Fruit fly (Drosophila melanogaster) whole organism, embryonic: ENCODE results near the gene Cpsf5.
A peak's percentile ranks its signal among the peaks of the same experiment; 100 is the strongest.

ENCODE experiments used
- Adf1 ChIP-seq: fragments of 200-800 bp; sonication (Bioruptor generic); IDR thresholded peaks from 2 replicates; pipeline ENCODE4 v1.3.6; 2022; ENCODE audit warnings: missing biosample characterization, missing genetic modification characterization
- B-H1 ChIP-seq: fragments of 200-800 bp; sonication (Bioruptor generic); IDR thresholded peaks from 3 replicates; pipeline ENCODE4 v1.3.6; 2022; ENCODE audit warnings: missing biosample characterization, missing genetic modification characterization
- CG10462 ChIP-seq: fragments of 200-800 bp; sonication (Bioruptor generic); optimal IDR thresholded peaks from 2 replicates; lab custom pipeline; 2016; ENCODE audit warnings: missing biosample characterization, missing genetic modification characterization
- CG11247 ChIP-seq: fragments of 200-800 bp; sonication (Bioruptor generic); IDR thresholded peaks from 2 replicates; pipeline ENCODE4 v1.3.6; 2022; ENCODE audit warnings: missing biosample characterization, missing genetic modification characterization
- CG12391 ChIP-seq: fragments of 200-800 bp; sonication (Bioruptor generic); optimal IDR thresholded peaks from 3 replicates; lab custom pipeline; 2018; ENCODE audit warnings: missing biosample characterization, mild to moderate bottlenecking, missing genetic modification characterization, moderate library complexity
- CG12769 ChIP-seq: fragments of 200-800 bp; sonication (Bioruptor generic); optimal IDR thresholded peaks from 2 replicates; lab custom pipeline; 2019; ENCODE audit warnings: missing biosample characterization, mild to moderate bottlenecking, missing genetic modification characterization, moderate library complexity
- CG15073 ChIP-seq: fragments of 200-800 bp; sonication (Bioruptor generic); optimal IDR thresholded peaks from 2 replicates; lab custom pipeline; 2016; ENCODE audit warnings: missing biosample characterization, missing genetic modification characterization
- CG15601 ChIP-seq: fragments of 200-800 bp; sonication (Bioruptor generic); optimal IDR thresholded peaks from 3 replicates; lab custom pipeline; 2019; ENCODE audit warnings: missing biosample characterization, mild to moderate bottlenecking, missing genetic modification characterization, moderate library complexity
- CG30403 ChIP-seq: fragments of 200-800 bp; sonication (Bioruptor generic); optimal IDR thresholded peaks from 3 replicates; lab custom pipeline; 2016; ENCODE audit warnings: missing biosample characterization, missing genetic modification characterization
- CG31441 ChIP-seq: fragments of 200-800 bp; sonication (Bioruptor generic); IDR thresholded peaks from 2 replicates; pipeline ENCODE4 v1.3.6; 2022; ENCODE audit warnings: missing biosample characterization, missing genetic modification characterization
- CG3163 ChIP-seq: fragments of 200-800 bp; sonication (Bioruptor generic); optimal IDR thresholded peaks from 3 replicates; lab custom pipeline; 2016; ENCODE audit warnings: missing biosample characterization, missing genetic modification characterization
- CG32532 ChIP-seq: fragments of 200-800 bp; sonication (Bioruptor generic); IDR thresholded peaks from 2 replicates; pipeline ENCODE4 v1.3.6; 2022; ENCODE audit warnings: missing biosample characterization, missing genetic modification characterization
- CG3407 ChIP-seq: fragments of 200-800 bp; sonication (Bioruptor generic); optimal IDR thresholded peaks from 2 replicates; lab custom pipeline; 2018; ENCODE audit warnings: missing biosample characterization, mild to moderate bottlenecking, missing genetic modification characterization
- CG6689 ChIP-seq: fragments of 200-800 bp; sonication (Bioruptor generic); IDR thresholded peaks from 2 replicates; pipeline ENCODE4 v1.3.6; 2022; ENCODE audit warnings: missing biosample characterization, missing genetic modification characterization
- CG8944 ChIP-seq: fragments of 200-800 bp; sonication (Bioruptor generic); optimal IDR thresholded peaks from 3 replicates; lab custom pipeline; 2016; ENCODE audit warnings: missing biosample characterization, missing genetic modification characterization
- Deaf1 ChIP-seq: fragments of 200-800 bp; optimal IDR thresholded peaks from 3 replicates; lab custom pipeline; 2019; ENCODE audit warnings: missing biosample characterization, mild to moderate bottlenecking, missing genetic modification characterization, moderate library complexity
- Doc3 ChIP-seq: fragments of 200-800 bp; sonication (Bioruptor generic); IDR thresholded peaks from 3 replicates; pipeline ENCODE4 v1.3.6; 2022; ENCODE audit warnings: missing biosample characterization, missing genetic modification characterization; ENCODE audit not compliant: partially characterized antibody
- Dref ChIP-seq: fragments of 200-800 bp; sonication (Bioruptor generic); IDR thresholded peaks from 2 replicates; pipeline ENCODE4 v1.3.6; 2022; ENCODE audit warnings: missing biosample characterization, missing genetic modification characterization
- E2f1 ChIP-seq: fragments of 200-800 bp; sonication (Bioruptor generic); IDR thresholded peaks from 2 replicates; pipeline ENCODE4 v1.3.6; 2022; ENCODE audit warnings: missing biosample characterization, missing genetic modification characterization
- Hey ChIP-seq: fragments of 200-800 bp; sonication (Bioruptor generic); optimal IDR thresholded peaks from 3 replicates; lab custom pipeline; 2018; ENCODE audit warnings: missing biosample characterization, mild to moderate bottlenecking, missing genetic modification characterization
- Hmx ChIP-seq: fragments of 200-800 bp; sonication (Bioruptor generic); optimal IDR thresholded peaks from 2 replicates; lab custom pipeline; 2016; ENCODE audit warnings: missing biosample characterization, missing genetic modification characterization
- MBD-R2 ChIP-seq: fragments of 200-800 bp; sonication (Bioruptor generic); IDR thresholded peaks from 2 replicates; pipeline ENCODE4 v1.3.6; 2022; ENCODE audit warnings: missing biosample characterization, missing genetic modification characterization
- NK7.1 ChIP-seq: fragments of 200-800 bp; sonication (Bioruptor generic); optimal IDR thresholded peaks from 3 replicates; lab custom pipeline; 2016; ENCODE audit warnings: missing biosample characterization, missing genetic modification characterization
- Ravus ChIP-seq: fragments of 200-800 bp; sonication (Bioruptor generic); IDR thresholded peaks from 2 replicates; pipeline ENCODE4 v1.3.6; 2022; ENCODE audit warnings: missing biosample characterization, missing genetic modification characterization
- abd-A ChIP-seq: fragments of 200-800 bp; sonication (Bioruptor generic); optimal IDR thresholded peaks from 3 replicates; lab custom pipeline; 2019; ENCODE audit warnings: missing biosample characterization, mild to moderate bottlenecking, missing genetic modification characterization, moderate library complexity
- ac ChIP-seq: fragments of 200-800 bp; sonication (Bioruptor generic); optimal IDR thresholded peaks from 3 replicates; lab custom pipeline; 2017; ENCODE audit warnings: missing biosample characterization, mild to moderate bottlenecking, missing genetic modification characterization
- aop ChIP-seq: fragments of 200-800 bp; sonication (Bioruptor generic); IDR thresholded peaks from 2 replicates; pipeline ENCODE4 v1.3.6; 2022; ENCODE audit warnings: missing biosample characterization, missing genetic modification characterization
- ap ChIP-seq: fragments of 200-800 bp; sonication (Bioruptor generic); IDR thresholded peaks from 2 replicates; pipeline ENCODE4 v1.3.6; 2022; ENCODE audit warnings: missing biosample characterization, missing genetic modification characterization
- caup ChIP-seq: fragments of 200-800 bp; sonication (Bioruptor generic); optimal IDR thresholded peaks from 3 replicates; lab custom pipeline; 2017; ENCODE audit warnings: missing biosample characterization, mild to moderate bottlenecking, missing genetic modification characterization, moderate library complexity; ENCODE audit not compliant: severe bottlenecking
- cg ChIP-seq: fragments of 200-800 bp; sonication (Bioruptor generic); optimal IDR thresholded peaks from 3 replicates; lab custom pipeline; 2019; ENCODE audit warnings: missing biosample characterization, mild to moderate bottlenecking, missing genetic modification characterization, moderate library complexity
- da ChIP-seq: fragments of 200-800 bp; sonication (Bioruptor generic); optimal IDR thresholded peaks from 2 replicates; lab custom pipeline; 2016; ENCODE audit warnings: missing biosample characterization, missing genetic modification characterization
- dimm ChIP-seq: fragments of 200-800 bp; sonication (Bioruptor generic); IDR thresholded peaks from 2 replicates; pipeline ENCODE4 v1.3.6; 2022; ENCODE audit warnings: missing biosample characterization, missing genetic modification characterization
- dpn ChIP-seq, 2 experiments: fragments of 200-800 bp; sonication (Bioruptor generic); optimal IDR thresholded peaks; 3 replicates each; lab custom pipeline; 2016; ENCODE audit warnings: missing biosample characterization in 2 of 2, missing genetic modification characterization in 2 of 2
- fru ChIP-seq: fragments of >200 bp; optimal IDR thresholded peaks from 2 replicates; lab custom pipeline; 2017
- ftz-f1 ChIP-seq: fragments of 200-800 bp; sonication (Bioruptor generic); optimal IDR thresholded peaks from 2 replicates; lab custom pipeline; 2016; ENCODE audit warnings: missing biosample characterization, missing genetic modification characterization
- fu2 ChIP-seq: fragments of 200-800 bp; sonication (Bioruptor generic); optimal IDR thresholded peaks from 2 replicates; lab custom pipeline; 2016; ENCODE audit warnings: missing biosample characterization, missing genetic modification characterization
- gem ChIP-seq: fragments of 200-800 bp; sonication (Bioruptor generic); optimal IDR thresholded peaks from 2 replicates; lab custom pipeline; 2019; ENCODE audit warnings: missing biosample characterization, mild to moderate bottlenecking, missing genetic modification characterization, moderate library complexity
- gt ChIP-seq: fragments of 200-800 bp; sonication (Bioruptor generic); IDR thresholded peaks from 2 replicates; pipeline ENCODE4 v1.3.6; 2022; ENCODE audit warnings: missing biosample characterization, missing genetic modification characterization
- ham ChIP-seq: fragments of 200-800 bp; sonication (Bioruptor generic); IDR thresholded peaks from 2 replicates; pipeline ENCODE4 v1.3.6; 2022; ENCODE audit warnings: missing biosample characterization, missing genetic modification characterization
- jigr1 ChIP-seq: fragments of 200-800 bp; sonication (Bioruptor generic); IDR thresholded peaks from 3 replicates; pipeline ENCODE4 v1.3.6; 2022; ENCODE audit warnings: missing biosample characterization, missing genetic modification characterization
- kah ChIP-seq: fragments of 200-800 bp; sonication (Bioruptor generic); optimal IDR thresholded peaks from 2 replicates; lab custom pipeline; 2018; ENCODE audit warnings: missing biosample characterization, mild to moderate bottlenecking, missing genetic modification characterization
- klu ChIP-seq: fragments of 200-800 bp; sonication (Bioruptor generic); IDR thresholded peaks from 2 replicates; pipeline ENCODE4 v1.3.6; 2022; ENCODE audit warnings: missing biosample characterization, missing genetic modification characterization
- lbe ChIP-seq: fragments of 200-800 bp; sonication (Bioruptor generic); optimal IDR thresholded peaks from 2 replicates; lab custom pipeline; 2016; ENCODE audit warnings: missing biosample characterization, mild to moderate bottlenecking, missing genetic modification characterization
- pita ChIP-seq: fragments of 200-800 bp; sonication (Bioruptor generic); optimal IDR thresholded peaks from 2 replicates; lab custom pipeline; 2017; ENCODE audit warnings: missing biosample characterization, mild to moderate bottlenecking, missing genetic modification characterization
- pnt ChIP-seq: fragments of 200-800 bp; sonication (Bioruptor generic); optimal IDR thresholded peaks from 3 replicates; lab custom pipeline; 2016; ENCODE audit warnings: missing biosample characterization, missing genetic modification characterization
- pum ChIP-seq: fragments of 200-800 bp; sonication (Bioruptor generic); optimal IDR thresholded peaks from 2 replicates; lab custom pipeline; 2016; ENCODE audit warnings: missing biosample characterization, missing genetic modification characterization
- ranshi ChIP-seq: fragments of 200-800 bp; sonication (Bioruptor generic); IDR thresholded peaks from 2 replicates; pipeline ENCODE4 v1.3.6; 2022; ENCODE audit warnings: missing biosample characterization, missing genetic modification characterization
- sc ChIP-seq, 3 experiments: fragments of >200 bp in 2 of 3; fragments of 200-800 bp in 1 of 3; sonication (Bioruptor generic) in 1 of 3; optimal IDR thresholded peaks; 2 replicates in 2 of 3; 3 replicates in 1 of 3; lab custom pipeline; 2017; ENCODE audit warnings: mild to moderate bottlenecking in 1 of 3, missing biosample characterization in 1 of 3, missing genetic modification characterization in 1 of 3, missing genetic modification reagents in 1 of 3
- sd ChIP-seq: fragments of 200-800 bp; sonication (Bioruptor generic); optimal IDR thresholded peaks from 3 replicates; lab custom pipeline; 2018; ENCODE audit warnings: missing biosample characterization, mild to moderate bottlenecking, missing genetic modification characterization, moderate library complexity
- slbo ChIP-seq: fragments of 200-800 bp; sonication (Bioruptor generic); IDR thresholded peaks from 2 replicates; pipeline ENCODE4 v1.3.6; 2022; ENCODE audit warnings: missing biosample characterization, missing genetic modification characterization
- sqz ChIP-seq: fragments of 200-800 bp; sonication (Bioruptor generic); optimal IDR thresholded peaks from 3 replicates; lab custom pipeline; 2018; ENCODE audit warnings: missing biosample characterization, mild to moderate bottlenecking, missing genetic modification characterization

Gene Cpsf5

dm6 chr3L:9373374-9374004 is 37.3 kb upstream of the Cpsf5 start (continued):
- peak; percentile 75 for TF ChIP-seq CG31441 (GFP tag; lab: Robert Waterston, UW)
- peak; percentile 84 for TF ChIP-seq CG32532 (GFP tag; lab: Robert Waterston, UW)
- TF ChIP-seq fru = no peak
- TF ChIP-seq Dref (GFP tag; lab: Robert Waterston, UW) = no peak
- TF ChIP-seq sc (optimal IDR thresholded peaks at IDR 0.05; lab: Kevin White, UChicago) = no peak
- peak; percentile 55 for TF ChIP-seq sc (GFP tag; optimal IDR thresholded peaks at IDR 0.05; lab: Kevin White, UChicago)
- peak; percentile 45; the same call in 2 of the 3 replicates for TF ChIP-seq Doc3 (GFP tag; lab: Robert Waterston, UW)
- no peak for TF ChIP-seq CG12769
- no peak for TF ChIP-seq dimm (GFP tag; lab: Robert Waterston, UW)
- TF ChIP-seq kah (GFP tag; lab: Kevin White, UChicago) = no peak
- TF ChIP-seq caup (GFP tag; lab: Kevin White, UChicago) = peak; percentile 54
- TF ChIP-seq CG6689 = peak; percentile 69
- peak; percentile 66 for TF ChIP-seq ranshi (GFP tag; lab: Robert Waterston, UW)
- TF ChIP-seq Deaf1 (tag; lab: Kevin White, UChicago) = no peak
- TF ChIP-seq CG12391 = peak; percentile 73
- peak; percentile 69 for TF ChIP-seq slbo (GFP tag; lab: Robert Waterston, UW)
- TF ChIP-seq CG10462 (GFP tag; lab: Kevin White, UChicago) = peak; percentile 29
- no peak for TF ChIP-seq ftz-f1 (GFP tag; lab: Kevin White, UChicago)
- TF ChIP-seq klu (GFP tag; lab: Robert Waterston, UW) = no peak
- TF ChIP-seq CG15601 (tag; lab: Kevin White, UChicago) = peak; percentile 64
- TF ChIP-seq aop = no peak
- TF ChIP-seq ap (GFP tag; lab: Robert Waterston, UW) = peak; percentile 41; the same call in 1 of the 2 replicates
- TF ChIP-seq pita (GFP tag; lab: Kevin White, UChicago) = no peak
- peak; percentile 44 for TF ChIP-seq MBD-R2
- TF ChIP-seq CG15073 (GFP tag; lab: Kevin White, UChicago) = no peak
- TF ChIP-seq abd-A (tag; lab: Kevin White, UChicago) = peak; percentile 63
- TF ChIP-seq CG3163 (GFP tag; lab: Kevin White, UChicago) = no peak
- peak; percentile 27 for TF ChIP-seq Hmx (GFP tag; lab: Kevin White, UChicago)
- TF ChIP-seq Hey (tag; lab: Kevin White, UChicago) = no peak
- no peak for TF ChIP-seq da (GFP tag; lab: Kevin White, UChicago)
- TF ChIP-seq CG30403 (GFP tag; lab: Kevin White, UChicago) = peak; percentile 67
- no peak for TF ChIP-seq NK7.1 (GFP tag; lab: Kevin White, UChicago)
- TF ChIP-seq B-H1 (GFP tag; lab: Robert Waterston, UW) = no peak
- peak; percentile 73 for TF ChIP-seq E2f1
- no peak for TF ChIP-seq Adf1 (GFP tag; lab: Robert Waterston, UW)
- TF ChIP-seq CG11247 = peak; percentile 58
- TF ChIP-seq pnt (GFP tag; lab: Kevin White, UChicago) = no peak
- TF ChIP-seq CG3407 (GFP tag; lab: Kevin White, UChicago) = peak; percentile 54
- no peak for TF ChIP-seq fu2 (GFP tag; lab: Kevin White, UChicago)
- TF ChIP-seq ac = no peak
- peak; percentile 74 for TF ChIP-seq lbe (GFP tag; lab: Kevin White, UChicago)
- TF ChIP-seq dpn (GFP tag; optimal IDR thresholded peaks at IDR 0.05; lab: Kevin White, UChicago) = peak in 1 of 2 experiments; percentile 43
- TF ChIP-seq sqz (GFP tag; lab: Kevin White, UChicago) = no peak
- TF ChIP-seq pum (GFP tag; lab: Kevin White, UChicago) = no peak
- no peak for TF ChIP-seq ham (GFP tag; lab: Robert Waterston, UW)
- TF ChIP-seq sd (tag; lab: Kevin White, UChicago) = peak; percentile 66
- TF ChIP-seq cg (GFP tag; lab: Kevin White, UChicago) = peak; percentile 74
- TF ChIP-seq Ravus = peak; percentile 26; the same call in 1 of the 2 replicates
- TF ChIP-seq CG8944 = no peak
- TF ChIP-seq gt (GFP tag; lab: Robert Waterston, UW) = no peak
- peak; percentile 83 for TF ChIP-seq gem (tag; lab: Kevin White, UChicago)
- TF ChIP-seq jigr1 = no peak
